Worm (Caenorhabditis elegans): ENCODE results near the gene F25H9.6.

F25H9.6 gene

ce11 chrV:13468190-13468765 is at the start of gene F25H9.6, which contains the start of gene F25H9.7 (continued):
- 0 out of 2 replicates have a peak, but pooled peaks have one; percentile 7 for TF ChIP-seq egl-18 (GFP tag; IDR thresholded peaks at IDR 0.05)
- peak; percentile 99 for TF ChIP-seq ccch-3 (GFP tag; optimal IDR thresholded peaks at IDR 0.05)
- TF ChIP-seq F10E7.11 (tag; optimal IDR thresholded peaks at IDR 0.05): peak; percentile 22
- TF ChIP-seq snpc-3.4 (tag; optimal IDR thresholded peaks at IDR 0.05): peak; percentile 51
- peak; percentile 88; the same call in 1 of the 2 replicates for TF ChIP-seq dox-1 (GFP tag; IDR thresholded peaks at IDR 0.05)
- peak; percentile 77 for TF ChIP-seq D2030.7 (GFP tag; IDR thresholded peaks at IDR 0.05)
- TF ChIP-seq pha-4 (tag; optimal IDR thresholded peaks at IDR 0.05): no peak
- TF ChIP-seq dpff-1 (tag; optimal IDR thresholded peaks at IDR 0.05): no peak
- TF ChIP-seq ztf-6 (GFP tag; IDR thresholded peaks at IDR 0.05): no peak
- TF ChIP-seq Y53F4B.3 (GFP tag; IDR thresholded peaks at IDR 0.05): no peak
- TF ChIP-seq F57A8.1 (GFP tag; optimal IDR thresholded peaks at IDR 0.05): no peak
- peak; percentile 70 for TF ChIP-seq tlf-1 (GFP tag; optimal IDR thresholded peaks at IDR 0.05)
- no peak for TF ChIP-seq ama-1 (optimal IDR thresholded peaks at IDR 0.05)
- peak in 1 of 2 experiments; percentile 63 for TF ChIP-seq ama-1 (GFP tag; optimal IDR thresholded peaks at IDR 0.05)
- TF ChIP-seq xnd-1 (tag; optimal IDR thresholded peaks at IDR 0.05): peak; percentile 44
- peak; percentile 79 for TF ChIP-seq K11D2.4 (GFP tag; IDR thresholded peaks at IDR 0.05)
- TF ChIP-seq aptf-3 (GFP tag; IDR thresholded peaks at IDR 0.05): no peak
- no peak for TF ChIP-seq ets-4 (GFP tag; optimal IDR thresholded peaks at IDR 0.05)
- TF ChIP-seq pbrm-1 (GFP tag; IDR thresholded peaks at IDR 0.05): peak; percentile 70; the same call in 1 of the 2 replicates
- peak; percentile 83 for TF ChIP-seq chd-7 (tag; optimal IDR thresholded peaks at IDR 0.05)
- TF ChIP-seq attf-6 (GFP tag; IDR thresholded peaks at IDR 0.05): peak; percentile 66
- 0 out of 2 replicates have a peak, but pooled peaks have one; percentile 58 for TF ChIP-seq nhr-120 (GFP tag; IDR thresholded peaks at IDR 0.05)
- 0 out of 2 replicates have a peak, but pooled peaks have one; percentile 36 for TF ChIP-seq ceh-40 (GFP tag; IDR thresholded peaks at IDR 0.05)
- TF ChIP-seq bed-2 (GFP tag; IDR thresholded peaks at IDR 0.05): peak; percentile 91; the same call in 1 of the 2 replicates
- TF ChIP-seq egl-44 (GFP tag; IDR thresholded peaks at IDR 0.05): peak; percentile 53; the same call in 1 of the 2 replicates
- peak; percentile 24; the same call in 1 of the 2 replicates for TF ChIP-seq C17E4.6 (GFP tag; IDR thresholded peaks at IDR 0.05)
- no peak for TF ChIP-seq nhr-80 (tag; optimal IDR thresholded peaks at IDR 0.05)
- TF ChIP-seq ztf-25 (GFP tag; IDR thresholded peaks at IDR 0.05): no peak
- TF ChIP-seq somi-1 (GFP tag; optimal IDR thresholded peaks at IDR 0.05): peak; percentile 53
- TF ChIP-seq madf-10 (tag; optimal IDR thresholded peaks at IDR 0.05): peak; percentile 74
- no peak for TF ChIP-seq lag-1 (GFP tag; IDR thresholded peaks at IDR 0.05)
- no peak for TF ChIP-seq gei-17 (GFP tag; optimal IDR thresholded peaks at IDR 0.05)
- TF ChIP-seq zfh-2 (GFP tag; conservative IDR thresholded peaks at IDR 0.05): no peak
- peak; percentile 51; the same call in 1 of the 2 replicates for TF ChIP-seq ceh-91 (GFP tag; IDR thresholded peaks at IDR 0.05)

- TF ChIP-seq Y67H2A.10 (GFP tag; conservative IDR thresholded peaks at IDR 0.05) (no peak), ceh-91 (GFP tag; IDR thresholded peaks at IDR 0.05) (no peak), madf-3 (GFP tag; IDR thresholded peaks at IDR 0.05) (no peak), rec-8 (tag; optimal IDR thresholded peaks at IDR 0.05) (no peak), aptf-3 (GFP tag; IDR thresholded peaks at IDR 0.05) (no peak), nhr-179 (tag; optimal IDR thresholded peaks at IDR 0.05) (no peak), Y53G8AR.9 (GFP tag; conservative IDR thresholded peaks at IDR 0.05) (no peak), F57C9.4 (tag; optimal IDR thresholded peaks at IDR 0.05) (no peak), B0035.1 (tag; optimal IDR thresholded peaks at IDR 0.05) (no peak), nhr-27 (tag; optimal IDR thresholded peaks at IDR 0.05) (no peak), ccch-3 (GFP tag; optimal IDR thresholded peaks at IDR 0.05) (no peak), snpc-1.3 (tag; optimal IDR thresholded peaks at IDR 0.05; ENCODE audit: insufficient read depth) (no peak), hmg-1.2 (GFP tag; IDR thresholded peaks at IDR 0.05) (no peak), ztf-22 (GFP tag; optimal IDR thresholded peaks at IDR 0.05) (no peak), F39B2.1 (GFP tag; IDR thresholded peaks at IDR 0.05) (no peak), ztf-3 (GFP tag; optimal IDR thresholded peaks at IDR 0.05) (no peak), F33H1.4 (GFP tag; IDR thresholded peaks at IDR 0.05) (no peak), B0019.2 (GFP tag; conservative IDR thresholded peaks at IDR 0.05) (no peak)
These were observed 47.0 kb upstream of the F25H9.6 start, which contains the start of gene semi-1 for ce11 chrV:13515115-13515514. Gene semi-1, minus strand, starts transcription at chrV:13515215.
